Worm (Caenorhabditis elegans): Measurements from ENCODE around the gene F28E10.1.

F28E10.1 gene

DNA sequence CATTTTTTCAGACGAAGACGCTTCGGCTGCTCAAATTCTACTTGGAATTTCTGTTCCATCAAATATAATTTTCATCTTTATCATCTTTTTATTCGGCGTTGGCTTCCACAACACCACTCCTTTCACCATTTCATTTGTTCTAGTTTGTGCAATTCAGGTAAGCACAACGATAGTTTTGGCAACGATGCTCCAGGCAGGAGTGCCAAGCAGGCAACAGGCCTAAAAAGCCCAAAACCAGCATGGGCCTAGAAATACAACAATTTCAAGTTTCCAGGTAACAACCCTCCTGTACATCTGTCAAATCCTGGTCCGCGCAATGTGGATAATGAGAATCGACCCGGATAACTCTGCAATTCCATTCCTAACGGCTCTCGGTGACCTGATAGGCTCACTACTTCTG, 27.4 kb upstream of the F28E10.1 start:
- TF ChIP-seq efl-1 (optimal IDR thresholded peaks at IDR 0.05) (no peak), efl-1 (GFP tag; optimal IDR thresholded peaks at IDR 0.05 in 1 of 2) (peak in 1 of 2 experiments; percentile 69), ceh-90 (tag; optimal IDR thresholded peaks at IDR 0.05) (no peak)

DNA sequence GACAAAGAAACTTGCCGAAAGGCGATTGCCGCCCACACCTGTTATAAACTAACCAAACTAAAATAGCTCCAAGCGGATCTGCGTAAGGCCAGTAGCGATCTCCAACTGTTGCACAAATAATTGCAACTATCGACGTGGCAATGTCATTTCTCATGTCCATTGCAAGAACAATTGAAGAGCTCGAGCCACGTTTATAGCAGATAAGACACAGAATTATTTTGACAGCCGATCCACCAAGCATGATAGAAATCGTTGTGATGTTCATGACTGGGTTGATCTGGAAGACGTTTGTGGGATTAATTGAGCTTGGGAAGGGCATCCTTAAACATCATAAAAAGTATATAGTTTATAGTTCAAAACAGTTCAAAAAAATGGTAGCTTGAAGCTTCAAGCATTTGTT, 25.7 kb upstream of the F28E10.1 start:
- no peak for TF ChIP-seq fkh-10 (GFP tag; optimal IDR thresholded peaks at IDR 0.05)
- no peak for TF ChIP-seq ces-1 (GFP tag; optimal IDR thresholded peaks at IDR 0.05)
- TF ChIP-seq hpl-2 (GFP tag; optimal IDR thresholded peaks at IDR 0.05) = no peak
- TF ChIP-seq ceh-88 (GFP tag; IDR thresholded peaks at IDR 0.05) = no peak
- TF ChIP-seq Y116A8C.19 (tag; optimal IDR thresholded peaks at IDR 0.05; ENCODE audit: borderline replicate concordance) = no peak
- TF ChIP-seq nhr-237 (tag; optimal IDR thresholded peaks at IDR 0.05) = no peak
- no peak for TF ChIP-seq nhr-19 (GFP tag; conservative IDR thresholded peaks at IDR 0.05)

DNA sequence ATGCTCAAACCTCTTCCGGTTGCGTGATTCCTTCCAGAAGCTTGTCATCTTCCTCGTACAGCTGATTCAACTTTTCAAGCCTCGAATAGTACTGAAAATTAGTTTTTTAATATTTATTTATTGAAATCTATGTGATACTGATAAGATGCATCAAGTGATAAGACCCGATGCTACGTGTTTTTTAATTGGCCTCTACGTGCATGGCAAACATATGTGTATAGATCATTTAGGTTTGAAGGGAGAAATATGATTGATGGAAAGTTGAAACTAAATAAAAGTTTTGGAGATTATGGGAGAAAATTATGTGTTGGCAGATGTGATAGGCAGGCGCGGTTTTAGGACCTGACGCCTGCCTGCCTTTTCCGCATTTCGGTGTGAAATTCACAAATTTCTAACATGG, 24.4 kb upstream of the F28E10.1 start:
- TF ChIP-seq mdl-1 (tag; optimal IDR thresholded peaks at IDR 0.05) = no peak
- TF ChIP-seq dpl-1 (GFP tag; optimal IDR thresholded peaks at IDR 0.05) = no peak
- TF ChIP-seq sptf-1 (tag; optimal IDR thresholded peaks at IDR 0.05) = no peak
- TF ChIP-seq lin-35 (GFP tag; optimal IDR thresholded peaks at IDR 0.05) = peak in 1 of 2 experiments; percentile 22
- TF ChIP-seq vab-15 (tag; optimal IDR thresholded peaks at IDR 0.05) = no peak
- TF ChIP-seq C34B4.2 (tag; optimal IDR thresholded peaks at IDR 0.05) = no peak
- TF ChIP-seq fkh-10 (GFP tag; optimal IDR thresholded peaks at IDR 0.05) = no peak
- no peak for TF ChIP-seq egl-27 (tag; optimal IDR thresholded peaks at IDR 0.05)
- no peak for TF ChIP-seq ces-1 (GFP tag; optimal IDR thresholded peaks at IDR 0.05)
- no peak for TF ChIP-seq nhr-71 (tag; optimal IDR thresholded peaks at IDR 0.05)
- no peak for TF ChIP-seq ets-5 (GFP tag; IDR thresholded peaks at IDR 0.05)
- no peak for TF ChIP-seq sox-4 (tag; optimal IDR thresholded peaks at IDR 0.05)
- TF ChIP-seq dsc-1 (tag; optimal IDR thresholded peaks at IDR 0.05) = no peak
- TF ChIP-seq ceh-8 (GFP tag; optimal IDR thresholded peaks at IDR 0.05) = no peak
- TF ChIP-seq Y116A8C.19 (tag; optimal IDR thresholded peaks at IDR 0.05; ENCODE audit: borderline replicate concordance) = no peak
- peak; percentile 51 for TF ChIP-seq elt-2 (tag; optimal IDR thresholded peaks at IDR 0.05)
- no peak for TF ChIP-seq fkh-8 (tag; optimal IDR thresholded peaks at IDR 0.05)
- no peak for TF ChIP-seq irx-1 (tag; optimal IDR thresholded peaks at IDR 0.05)
- no peak for TF ChIP-seq unc-98 (GFP tag; IDR thresholded peaks at IDR 0.05)
- TF ChIP-seq efl-1 (optimal IDR thresholded peaks at IDR 0.05) = no peak
- TF ChIP-seq efl-1 (GFP tag; optimal IDR thresholded peaks at IDR 0.05 in 1 of 2) = peak in 1 of 2 experiments; percentile 6
- no peak for TF ChIP-seq lir-3 (tag; optimal IDR thresholded peaks at IDR 0.05; ENCODE audit: poor library complexity)
- TF ChIP-seq ztf-11 (tag; optimal IDR thresholded peaks at IDR 0.05) = no peak
- TF ChIP-seq jun-1 (tag; optimal IDR thresholded peaks at IDR 0.05) = no peak

DNA sequence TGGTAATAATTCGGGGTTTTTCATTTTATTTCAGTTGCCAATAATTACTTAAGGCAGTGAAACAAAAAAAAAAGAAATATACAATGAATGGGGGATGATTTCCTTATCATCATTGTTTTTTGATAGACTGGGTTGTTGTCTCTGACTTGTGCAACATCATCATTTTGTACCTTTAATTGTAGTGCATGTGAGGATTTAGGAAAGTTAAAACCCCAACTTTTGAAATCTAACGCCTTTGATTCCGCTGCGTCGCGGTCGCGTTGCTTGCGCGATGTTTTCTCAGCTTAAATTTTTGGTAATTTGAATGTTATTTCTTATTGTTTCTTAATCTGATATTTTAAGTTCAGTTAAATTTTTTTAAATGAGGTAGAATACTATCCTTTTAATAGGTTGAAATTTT, 22.8 kb upstream of the F28E10.1 start, which contains the start of gene ZK185.5:
TSS of gene ZK185.5 (minus strand) at position 101 of the 400 bp plus-strand sequence.
- no peak for TF ChIP-seq fkh-8 (tag; optimal IDR thresholded peaks at IDR 0.05)
- no peak for TF ChIP-seq unc-98 (GFP tag; IDR thresholded peaks at IDR 0.05)
- TF ChIP-seq lin-13 (GFP tag; optimal IDR thresholded peaks at IDR 0.05) = no peak
- TF ChIP-seq unc-62 (GFP tag; optimal IDR thresholded peaks at IDR 0.05) = no peak
- no peak for TF ChIP-seq fkh-4 (tag; optimal IDR thresholded peaks at IDR 0.05; ENCODE audit: borderline replicate concordance)
- no peak for TF ChIP-seq jun-1 (tag; optimal IDR thresholded peaks at IDR 0.05)
- TF ChIP-seq nhr-71 (tag; optimal IDR thresholded peaks at IDR 0.05) = no peak
- no peak for TF ChIP-seq hlh-17 (GFP tag; optimal IDR thresholded peaks at IDR 0.05; ENCODE audit: borderline replicate concordance)
- no peak for TF ChIP-seq ets-5 (GFP tag; IDR thresholded peaks at IDR 0.05)
- TF ChIP-seq lsy-2 (tag; optimal IDR thresholded peaks at IDR 0.05) = no peak
- TF ChIP-seq C04F5.9 (tag; optimal IDR thresholded peaks at IDR 0.05) = no peak
- TF ChIP-seq tlp-1 (tag; optimal IDR thresholded peaks at IDR 0.05) = no peak
- no peak for TF ChIP-seq aly-2 (tag; optimal IDR thresholded peaks at IDR 0.05)
- TF ChIP-seq unc-86 (tag; optimal IDR thresholded peaks at IDR 0.05) = no peak
- no peak for TF ChIP-seq Y116A8C.19 (tag; optimal IDR thresholded peaks at IDR 0.05; ENCODE audit: borderline replicate concordance)
- TF ChIP-seq nhr-85 (tag) = no peak
- no peak for TF ChIP-seq nhr-20 (tag; optimal IDR thresholded peaks at IDR 0.05)
- no peak for TF ChIP-seq elt-2 (tag; optimal IDR thresholded peaks at IDR 0.05)
- no peak for TF ChIP-seq ama-1 (optimal IDR thresholded peaks at IDR 0.05)

Measured in whole organism, L1 larva.